Worm (Caenorhabditis elegans): ENCODE data around the gene R01B10.2.
"Not testable (repeated sequence)": the region's sequence is repeated elsewhere in the genome, so short reads cannot be mapped to it uniquely, and the experiment has no call there.

The R01B10.2 gene

ce11 chrV:6041375-6041774 is at the start of gene R01B10.2:
R01B10.2 (minus strand) TSS chrV:6041475.
- TF ChIP-seq ceh-6 (GFP tag; optimal IDR thresholded peaks at IDR 0.05) (no peak), ceh-24 (tag; optimal IDR thresholded peaks at IDR 0.05) (no peak), sox-2 (GFP tag; IDR thresholded peaks at IDR 0.05) (no peak), ceh-9 (tag; optimal IDR thresholded peaks at IDR 0.05) (no peak), odd-2 (tag; optimal IDR thresholded peaks at IDR 0.05) (no peak), ref-2 (tag; optimal IDR thresholded peaks at IDR 0.05) (no peak), dmd-4 (tag; optimal IDR thresholded peaks at IDR 0.05; ENCODE audit: borderline replicate concordance) (no peak), pros-1 (tag; optimal IDR thresholded peaks at IDR 0.05) (no peak), pax-1 (tag; optimal IDR thresholded peaks at IDR 0.05) (no peak), ceh-31 (tag; optimal IDR thresholded peaks at IDR 0.05) (no peak), pat-9 (tag; optimal IDR thresholded peaks at IDR 0.05) (no peak), pha-2 (tag; optimal IDR thresholded peaks at IDR 0.05) (no peak), ceh-45 (GFP tag; IDR thresholded peaks at IDR 0.05) (no peak), npax-4 (tag; optimal IDR thresholded peaks at IDR 0.05) (no peak), ets-4 (tag; optimal IDR thresholded peaks at IDR 0.05) (no peak), ceh-34 (tag; optimal IDR thresholded peaks at IDR 0.05) (no peak), lim-6 (tag; optimal IDR thresholded peaks at IDR 0.05) (no peak)

ce11 chrV:6069968-6070367 is 28.7 kb upstream of the R01B10.2 start, which contains the start of gene fbxa-214:
fbxa-214 (minus strand) TSS chrV:6070068.
- TF ChIP-seq ceh-18 (tag; optimal IDR thresholded peaks at IDR 0.05); hlh-15 (tag; optimal IDR thresholded peaks at IDR 0.05); hlh-30 (tag; optimal IDR thresholded peaks at IDR 0.05; ENCODE audit: insufficient read depth): not testable (repeated sequence)

- TF ChIP-seq nhr-11 (tag; optimal IDR thresholded peaks at IDR 0.05) (no peak), ceh-34 (tag; optimal IDR thresholded peaks at IDR 0.05) (no peak), fax-1 (tag; optimal IDR thresholded peaks at IDR 0.05) (no peak), pat-9 (tag; optimal IDR thresholded peaks at IDR 0.05) (no peak), ets-4 (tag; optimal IDR thresholded peaks at IDR 0.05) (no peak), ceh-9 (tag; optimal IDR thresholded peaks at IDR 0.05) (no peak), unc-55 (GFP tag; optimal IDR thresholded peaks at IDR 0.05) (no peak), unc-3 (GFP tag; conservative IDR thresholded peaks at IDR 0.05) (no peak), unc-3 (tag; optimal IDR thresholded peaks at IDR 0.05) (no peak), unc-86 (tag; optimal IDR thresholded peaks at IDR 0.05) (no peak), ceh-30 (tag; optimal IDR thresholded peaks at IDR 0.05) (no peak), elt-2 (tag; optimal IDR thresholded peaks at IDR 0.05) (no peak), unc-42 (tag; optimal IDR thresholded peaks at IDR 0.05) (no peak), gmeb-2 (tag; optimal IDR thresholded peaks at IDR 0.05) (no peak), ceh-31 (tag; optimal IDR thresholded peaks at IDR 0.05) (no peak), lim-6 (tag; optimal IDR thresholded peaks at IDR 0.05) (no peak), ceh-18 (tag; optimal IDR thresholded peaks at IDR 0.05) (no peak), zip-5 (tag; optimal IDR thresholded peaks at IDR 0.05) (no peak), pha-4 (tag; optimal IDR thresholded peaks at IDR 0.05) (no peak), C08G9.2 (tag; optimal IDR thresholded peaks at IDR 0.05) (no peak)
Measured at ce11 chrV:6067112-6067511, 25.8 kb upstream of the R01B10.2 start, which contains the start of gene srh-10. srh-10 (minus strand) TSS chrV:6067140.

ce11 chrV:6063330-6063729 is 22.1 kb upstream of the R01B10.2 start, which contains the start of gene Y38A10A.2:
Y38A10A.2 (minus strand) TSS chrV:6063430.
- no peak for TF ChIP-seq pag-3 (tag; optimal IDR thresholded peaks at IDR 0.05; ENCODE audit: borderline replicate concordance)
- TF ChIP-seq F13H6.1 (tag; optimal IDR thresholded peaks at IDR 0.05): no peak
- TF ChIP-seq fkh-10 (GFP tag; optimal IDR thresholded peaks at IDR 0.05): no peak
- TF ChIP-seq ceh-22 (tag; optimal IDR thresholded peaks at IDR 0.05): no peak
- no peak for TF ChIP-seq ceh-24 (tag; optimal IDR thresholded peaks at IDR 0.05)
- no peak for TF ChIP-seq K02D7.2 (tag; optimal IDR thresholded peaks at IDR 0.05)
- TF ChIP-seq pqm-1 (tag; optimal IDR thresholded peaks at IDR 0.05): no peak
- no peak for TF ChIP-seq hlh-30 (tag; optimal IDR thresholded peaks at IDR 0.05; ENCODE audit: insufficient read depth)
- TF ChIP-seq ceh-9 (tag; optimal IDR thresholded peaks at IDR 0.05): no peak
- TF ChIP-seq hlh-8 (tag; optimal IDR thresholded peaks at IDR 0.05): no peak
- TF ChIP-seq zip-5 (tag; optimal IDR thresholded peaks at IDR 0.05): no peak
- no peak for TF ChIP-seq fax-1 (tag; optimal IDR thresholded peaks at IDR 0.05)
- no peak for TF ChIP-seq elt-4 (tag; optimal IDR thresholded peaks at IDR 0.05)
- no peak for TF ChIP-seq ceh-18 (tag; optimal IDR thresholded peaks at IDR 0.05)
- TF ChIP-seq hlh-6 (tag; optimal IDR thresholded peaks at IDR 0.05): no peak
- no peak for TF ChIP-seq hlh-15 (tag; optimal IDR thresholded peaks at IDR 0.05)
- TF ChIP-seq T23F11.4 (GFP tag; optimal IDR thresholded peaks at IDR 0.05): no peak
- TF ChIP-seq npax-4 (tag; optimal IDR thresholded peaks at IDR 0.05): no peak
- TF ChIP-seq hlh-13 (GFP tag; optimal IDR thresholded peaks at IDR 0.05): no peak

Measured in whole organism, late embryonic.